Fruit fly (Drosophila melanogaster) whole organism, adult: ENCODE results near the gene muc.

Source experiments
- CG11617 ChIP-seq: fragments of 200-800 bp; sonication (Bioruptor generic); optimal IDR thresholded peaks from 2 replicates; lab custom pipeline; 2017; ENCODE audit warnings: mild to moderate bottlenecking, missing biosample characterization, missing genetic modification reagents, missing genetic modification characterization
- CG12768 ChIP-seq: fragments of 200-800 bp; sonication (Bioruptor generic); optimal IDR thresholded peaks from 2 replicates; lab custom pipeline; 2017; ENCODE audit warnings: missing biosample characterization, missing genetic modification characterization, mild to moderate bottlenecking, moderate library complexity, missing genetic modification reagents
- CG14711 ChIP-seq: fragments of 200-800 bp; sonication (Bioruptor generic); optimal IDR thresholded peaks from 2 replicates; lab custom pipeline; 2018; ENCODE audit warnings: missing biosample characterization, mild to moderate bottlenecking, missing genetic modification characterization, moderate library complexity
- CG1620 ChIP-seq: fragments of 200-800 bp; sonication (Bioruptor generic); optimal IDR thresholded peaks from 2 replicates; lab custom pipeline; 2016; ENCODE audit warnings: missing biosample characterization, missing genetic modification characterization
- CG33017 ChIP-seq: fragments of 200-800 bp; sonication (Bioruptor generic); optimal IDR thresholded peaks from 2 replicates; lab custom pipeline; 2018; ENCODE audit warnings: missing biosample characterization, mild to moderate bottlenecking, missing genetic modification characterization, moderate library complexity
- CG5204 ChIP-seq: fragments of 200-800 bp; sonication (Bioruptor generic); optimal IDR thresholded peaks from 2 replicates; lab custom pipeline; 2016; ENCODE audit warnings: missing biosample characterization, missing genetic modification characterization
- CG7045 ChIP-seq: fragments of 200-800 bp; sonication (Bioruptor generic); optimal IDR thresholded peaks from 2 replicates; lab custom pipeline; 2017; ENCODE audit warnings: missing biosample characterization, mild to moderate bottlenecking, missing genetic modification characterization
- CG7101 ChIP-seq: fragments of 200-800 bp; sonication (Bioruptor generic); optimal IDR thresholded peaks from 2 replicates; lab custom pipeline; 2018; ENCODE audit warnings: missing biosample characterization, mild to moderate bottlenecking, missing genetic modification characterization, moderate library complexity
- Clk ChIP-seq: fragments of 200-800 bp; sonication (Bioruptor generic); optimal IDR thresholded peaks from 2 replicates; lab custom pipeline; 2017; ENCODE audit warnings: missing biosample characterization, missing genetic modification characterization
- Crg-1 ChIP-seq: fragments of 200-800 bp; sonication (Bioruptor generic); optimal IDR thresholded peaks from 2 replicates; lab custom pipeline; 2016; ENCODE audit warnings: missing biosample characterization, missing genetic modification characterization
- Hr96 ChIP-seq: fragments of 200-800 bp; sonication (Bioruptor generic); optimal IDR thresholded peaks from 2 replicates; lab custom pipeline; 2016; ENCODE audit warnings: missing biosample characterization, missing genetic modification characterization
- Mnt ChIP-seq: fragments of 200-800 bp; sonication (Bioruptor generic); optimal IDR thresholded peaks from 2 replicates; lab custom pipeline; 2016; ENCODE audit warnings: missing biosample characterization, mild to moderate bottlenecking, missing genetic modification characterization
- bab1 ChIP-seq: fragments of 200-800 bp; sonication (Bioruptor generic); optimal IDR thresholded peaks from 3 replicates; lab custom pipeline; 2019; ENCODE audit warnings: missing biosample characterization, mild to moderate bottlenecking, missing genetic modification characterization, moderate library complexity
- cic ChIP-seq: fragments of 200-800 bp; sonication (Bioruptor generic); optimal IDR thresholded peaks from 2 replicates; lab custom pipeline; 2017; ENCODE audit warnings: missing biosample characterization, mild to moderate bottlenecking, missing genetic modification characterization, moderate library complexity
- cnc ChIP-seq, 2 experiments: fragments of >200 bp; optimal IDR thresholded peaks; 2 replicates each; lab custom pipeline; 2017
- kay ChIP-seq: fragments of 200-800 bp; sonication (Bioruptor generic); peaks from one replicate; lab custom pipeline; 2016; ENCODE audit warnings: missing biosample characterization, missing genetic modification characterization, borderline replicate concordance
- ovo ChIP-seq: fragments of 200-800 bp; sonication (Bioruptor generic); optimal IDR thresholded peaks from 2 replicates; lab custom pipeline; 2016; ENCODE audit warnings: missing biosample characterization, missing genetic modification characterization
- pad ChIP-seq: fragments of 200-800 bp; sonication (Bioruptor generic); optimal IDR thresholded peaks from 3 replicates; lab custom pipeline; 2017; ENCODE audit warnings: missing biosample characterization, missing genetic modification characterization, mild to moderate bottlenecking, moderate library complexity, missing genetic modification reagents
- tj ChIP-seq: fragments of 200-800 bp; sonication (Bioruptor generic); optimal IDR thresholded peaks from 3 replicates; lab custom pipeline; 2017; ENCODE audit warnings: missing biosample characterization, mild to moderate bottlenecking, missing genetic modification characterization, moderate library complexity
- toe ChIP-seq: fragments of 200-800 bp; sonication (Bioruptor generic); optimal IDR thresholded peaks from 2 replicates; lab custom pipeline; 2016; ENCODE audit warnings: missing biosample characterization, missing genetic modification characterization

Gene muc

dm6 chr2L:7426326-7427066 lies at the start of gene muc:
Gene muc, plus strand, starts transcription at chr2L:7426866.
- TF ChIP-seq CG7045 (GFP tag; lab: Kevin White, UChicago) (no peak), pad (GFP tag; lab: Kevin White, UChicago) (peak; percentile 6), bab1 (GFP tag; lab: Kevin White, UChicago) (peak; percentile 13), CG14711 (peak; percentile 57), Mnt (GFP tag; lab: Kevin White, UChicago) (no peak), CG7101 (tag; lab: Kevin White, UChicago) (peak; percentile 64), Clk (peak; percentile 8), tj (GFP tag; lab: Kevin White, UChicago) (peak; percentile 23), Hr96 (peak; percentile 8), CG33017 (peak; percentile 54), ovo (peak; percentile 10), CG5204 (GFP tag; lab: Kevin White, UChicago) (peak; percentile 30), kay (GFP tag; lab: Kevin White, UChicago) (no peak), CG1620 (peak; percentile 36), Crg-1 (GFP tag; lab: Kevin White, UChicago) (no peak), toe (GFP tag; lab: Kevin White, UChicago) (peak; percentile 46)

dm6 chr2L:7377402-7377801 lies 49.3 kb upstream of the muc start, which contains the start of gene ninaC:
Gene ninaC, plus strand, starts transcription at chr2L:7377702.
- no peak for TF ChIP-seq pad (GFP tag; lab: Kevin White, UChicago)
- TF ChIP-seq CG11617 (GFP tag; lab: Kevin White, UChicago) = no peak
- TF ChIP-seq CG14711 = no peak
- no peak for TF ChIP-seq cnc (optimal IDR thresholded peaks at IDR 0.05; lab: Kevin White, UChicago)
- no peak for TF ChIP-seq toe (GFP tag; lab: Kevin White, UChicago)
- TF ChIP-seq Crg-1 (GFP tag; lab: Kevin White, UChicago) = no peak
- TF ChIP-seq CG12768 = no peak
- no peak for TF ChIP-seq CG7045 (GFP tag; lab: Kevin White, UChicago)
- no peak for TF ChIP-seq ovo
- TF ChIP-seq Mnt (GFP tag; lab: Kevin White, UChicago) = no peak
- no peak for TF ChIP-seq tj (GFP tag; lab: Kevin White, UChicago)
- TF ChIP-seq cic (GFP tag; lab: Kevin White, UChicago) = no peak
- TF ChIP-seq bab1 (GFP tag; lab: Kevin White, UChicago) = no peak
- TF ChIP-seq kay (GFP tag; lab: Kevin White, UChicago) = no peak
- TF ChIP-seq Clk = no peak
- TF ChIP-seq Hr96 = no peak
- TF ChIP-seq CG5204 (GFP tag; lab: Kevin White, UChicago) = no peak

DNA sequence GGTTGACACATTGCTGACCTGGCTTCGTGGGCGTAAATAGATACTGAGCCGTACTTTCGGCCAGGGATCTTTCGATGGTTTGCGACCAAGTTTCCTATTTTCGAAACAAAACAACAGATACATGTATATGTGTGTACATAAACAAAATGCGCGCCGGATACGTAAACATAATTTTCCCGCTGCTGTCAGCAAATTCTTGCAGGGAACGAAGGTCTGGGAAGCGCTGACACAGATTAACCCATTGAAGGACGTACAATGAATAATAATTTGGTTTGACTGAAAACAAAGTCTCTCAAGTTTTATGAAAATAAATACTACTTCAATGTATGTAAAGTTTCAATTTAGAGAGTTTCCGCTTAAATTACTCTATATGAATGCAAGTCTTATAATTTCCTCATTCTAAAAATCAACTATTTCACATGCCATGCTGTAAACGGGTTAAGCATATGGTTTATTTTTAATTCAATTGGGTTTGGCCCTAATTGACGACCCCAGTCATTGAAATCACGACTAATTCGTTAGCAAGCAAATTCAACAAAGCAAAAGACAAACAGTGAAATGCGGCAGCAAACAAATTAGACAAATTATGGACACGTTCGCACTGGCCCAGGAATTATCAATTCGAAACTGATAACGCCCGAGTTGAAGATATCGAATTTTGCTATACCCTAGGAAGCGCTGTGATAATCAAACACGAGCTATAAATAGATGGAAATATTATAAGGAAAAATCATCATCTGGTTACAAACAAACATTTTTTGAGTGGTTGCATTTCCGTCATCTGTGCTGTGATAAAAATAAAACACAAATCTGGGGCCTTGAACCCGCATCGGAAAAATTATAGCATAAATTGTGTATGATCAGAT lies 39.9 kb upstream of the muc start:
- no peak for TF ChIP-seq CG7045 (GFP tag; lab: Kevin White, UChicago)
- TF ChIP-seq CG14711 = peak; percentile 33
- peak; percentile 16 for TF ChIP-seq bab1 (GFP tag; lab: Kevin White, UChicago)
- peak; percentile 99 for TF ChIP-seq tj (GFP tag; lab: Kevin White, UChicago)

DNA sequence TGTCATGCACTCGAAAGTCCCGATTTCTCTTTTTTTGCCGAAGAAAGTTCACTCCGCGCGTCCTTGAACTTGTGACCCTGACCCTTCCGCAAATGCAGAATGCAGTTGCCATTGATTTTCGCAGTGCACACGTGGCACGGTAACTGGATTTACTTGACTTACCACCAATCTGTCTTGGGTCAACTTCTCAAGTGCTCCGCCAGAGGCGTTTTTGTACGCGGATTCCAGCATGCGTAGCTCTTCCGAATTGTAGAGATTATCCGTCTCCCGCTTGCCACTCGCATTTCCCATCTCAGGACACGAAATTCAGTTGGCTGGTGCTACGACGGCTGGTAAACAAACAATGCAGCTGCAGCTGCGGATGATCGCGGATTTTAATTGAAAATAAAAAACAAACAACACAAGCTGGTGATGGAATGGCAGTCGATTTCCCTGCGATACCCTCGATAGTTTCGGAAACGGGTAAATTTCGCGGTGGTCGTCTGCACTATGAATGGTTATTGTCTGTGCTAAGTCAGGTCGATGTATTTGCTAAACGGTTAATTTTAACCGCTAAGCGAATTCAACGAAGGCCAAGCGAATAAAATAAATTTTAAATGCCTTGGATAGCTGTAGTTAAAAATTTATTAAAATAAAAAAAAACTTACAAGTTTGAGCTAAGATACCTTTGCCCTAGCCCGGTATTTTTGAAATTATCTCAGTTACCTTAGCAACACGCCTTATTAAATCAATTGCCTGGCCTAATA lies 38.7 kb upstream of the muc start, which contains the start of the genes CG5149 and gudu:
TSS of gene CG5149 (minus strand) at position 441 of the 746 bp plus-strand sequence.
TSS of gene gudu (plus strand) at position 696 of the 746 bp plus-strand sequence.
- TF ChIP-seq Hr96 (no peak), CG33017 (no peak), CG12768 (no peak), CG14711 (peak; percentile 11), bab1 (GFP tag; lab: Kevin White, UChicago) (peak; percentile 54)

DNA sequence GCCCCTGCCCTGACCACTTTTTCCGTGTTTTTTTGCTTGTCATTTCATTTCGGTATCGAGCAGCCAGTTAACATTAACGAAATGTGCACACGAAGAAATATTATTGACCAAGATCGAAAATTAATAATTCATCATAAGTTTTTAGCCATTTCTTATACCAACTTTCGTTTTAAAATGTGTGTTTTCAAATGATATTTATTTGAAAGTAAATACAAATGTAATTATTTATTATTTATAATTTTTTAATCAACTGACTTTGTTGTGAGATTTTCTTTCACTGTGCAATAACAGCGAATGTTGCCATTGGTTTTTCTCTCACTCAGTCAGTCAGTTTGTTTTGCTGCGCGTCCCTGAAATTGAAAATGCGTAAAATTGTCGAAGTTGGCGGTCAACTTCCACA lies 30.9 kb upstream of the muc start:
- TF ChIP-seq pad (GFP tag; lab: Kevin White, UChicago) (no peak), bab1 (GFP tag; lab: Kevin White, UChicago) (peak; percentile 1)

- TF ChIP-seq Mnt (GFP tag; lab: Kevin White, UChicago) (no peak), toe (GFP tag; lab: Kevin White, UChicago) (no peak), tj (GFP tag; lab: Kevin White, UChicago) (no peak), bab1 (GFP tag; lab: Kevin White, UChicago) (no peak), cnc (optimal IDR thresholded peaks at IDR 0.05; lab: Kevin White, UChicago) (no peak), CG33017 (no peak), Crg-1 (GFP tag; lab: Kevin White, UChicago) (no peak), CG11617 (GFP tag; lab: Kevin White, UChicago) (no peak), CG7045 (GFP tag; lab: Kevin White, UChicago) (no peak), CG12768 (no peak), Clk (no peak), pad (GFP tag; lab: Kevin White, UChicago) (no peak), cic (GFP tag; lab: Kevin White, UChicago) (no peak), CG14711 (no peak), CG5204 (GFP tag; lab: Kevin White, UChicago) (no peak), ovo (no peak), Hr96 (no peak), CG7101 (tag; lab: Kevin White, UChicago) (no peak)
These were observed 29.7 kb upstream of the muc start for dm6 chr2L:7396962-7397361.
